Fruit fly (Drosophila melanogaster): ENCODE results near the gene Marf.

- TF ChIP-seq toe (GFP tag; optimal IDR thresholded peaks at IDR 0.05) (no peak), CG7045 (GFP tag; optimal IDR thresholded peaks at IDR 0.05) (no peak), cnc (optimal IDR thresholded peaks at IDR 0.05) (no peak), CG33017 (tag; optimal IDR thresholded peaks at IDR 0.05) (no peak), CG12768 (GFP tag; optimal IDR thresholded peaks at IDR 0.05) (no peak), CG1620 (GFP tag; optimal IDR thresholded peaks at IDR 0.05) (no peak), ovo (GFP tag; optimal IDR thresholded peaks at IDR 0.05) (no peak), CG11617 (GFP tag; optimal IDR thresholded peaks at IDR 0.05) (no peak), CG5204 (GFP tag; optimal IDR thresholded peaks at IDR 0.05) (no peak), pad (GFP tag; optimal IDR thresholded peaks at IDR 0.05) (no peak), Clk (GFP tag; optimal IDR thresholded peaks at IDR 0.05) (no peak)
These were observed 22.4 kb upstream of the Marf start for dm6 chrX:6343323-6343722.
